Worm (Caenorhabditis elegans) whole organism, midembryonic: ENCODE results near the gene frm-3.

Experiments used
- T22C8.4 ChIP-seq: fragments of 200-800 bp; sonication (Bioruptor generic); IDR thresholded peaks from 2 replicates; pipeline ENCODE4 v1.3.6; 2022; ENCODE audit warnings: missing genetic modification characterization, missing compliant biosample characterization
- cog-1 ChIP-seq: sonication (generic microtip); optimal IDR thresholded peaks from 2 replicates; lab custom pipeline; 2016; ENCODE audit warnings: missing genetic modification characterization, missing compliant biosample characterization
- flt-1 ChIP-seq: fragments of 200-800 bp; sonication (Bioruptor generic); IDR thresholded peaks from 2 replicates; pipeline ENCODE4 v1.3.6; 2022; ENCODE audit warnings: missing genetic modification characterization, missing compliant biosample characterization
- klf-2 ChIP-seq: fragments of 200-800 bp; sonication (Bioruptor generic); conservative IDR thresholded peaks from 2 replicates; pipeline ENCODE4 v1.3.6; 2022; ENCODE audit warnings: missing genetic modification reagents, missing genetic modification characterization, missing compliant biosample characterization
- med-1 ChIP-seq: sonication (generic microtip); optimal IDR thresholded peaks from 2 replicates; lab custom pipeline; 2017; ENCODE audit warnings: missing genetic modification characterization, mild to moderate bottlenecking, missing compliant biosample characterization, antibody characterized with exemption, missing genetic modification reagents; ENCODE audit not compliant: insufficient read depth
- ref-1 ChIP-seq: fragments of 200-800 bp; sonication (Bioruptor generic); conservative IDR thresholded peaks from 2 replicates; pipeline ENCODE4 v1.3.6; 2022; ENCODE audit warnings: missing genetic modification reagents, missing genetic modification characterization, missing compliant biosample characterization
- tab-1 ChIP-seq: fragments of 200-800 bp; sonication (Bioruptor generic); IDR thresholded peaks from 2 replicates; pipeline ENCODE4 v1.3.6; 2022; ENCODE audit warnings: missing genetic modification characterization, missing compliant biosample characterization
- ztf-23 ChIP-seq: fragments of 200-800 bp; sonication (Bioruptor generic); IDR thresholded peaks from 2 replicates; pipeline ENCODE4 v1.3.6; 2022; ENCODE audit warnings: missing genetic modification reagents, missing genetic modification characterization, missing compliant biosample characterization
- ztf-29 ChIP-seq: fragments of 200-800 bp; sonication (Bioruptor generic); IDR thresholded peaks from 2 replicates; pipeline ENCODE4 v1.3.6; 2022; ENCODE audit warnings: missing genetic modification reagents, missing genetic modification characterization, missing compliant biosample characterization

frm-3 gene

DNA sequence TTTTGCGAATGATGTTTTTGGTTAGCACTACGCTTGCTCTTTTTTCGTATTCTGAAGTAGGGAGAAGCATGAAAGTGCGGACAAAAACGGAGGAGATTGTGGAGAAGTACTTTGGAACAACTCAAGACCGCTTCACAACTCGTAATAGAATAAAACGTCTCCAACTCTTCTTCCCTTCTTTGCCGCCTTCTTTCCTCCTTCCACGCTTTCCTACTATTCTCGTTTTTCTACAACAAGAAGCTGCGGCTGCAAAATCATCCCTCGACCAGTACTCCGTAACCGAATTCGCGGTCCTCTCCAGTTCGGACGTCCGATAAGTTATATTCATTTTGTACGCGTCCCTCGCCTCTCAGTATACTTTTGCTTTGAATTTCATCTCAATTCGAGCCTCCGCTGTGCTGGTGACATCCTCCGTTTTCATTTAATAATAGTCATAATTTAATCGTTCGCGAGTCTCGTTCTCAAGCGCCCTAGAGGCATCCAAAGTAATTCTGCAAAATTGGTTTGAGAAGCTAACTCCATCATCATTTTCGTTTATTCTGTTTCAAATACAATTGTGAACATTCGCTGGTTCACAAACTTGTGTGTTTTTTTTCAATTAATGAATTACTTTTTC, 2.5 kb upstream of the frm-3 start:
- TF ChIP-seq tab-1, result no peak
- 0 out of 2 replicates have a peak, but pooled peaks have one; percentile 16 for TF ChIP-seq flt-1

DNA sequence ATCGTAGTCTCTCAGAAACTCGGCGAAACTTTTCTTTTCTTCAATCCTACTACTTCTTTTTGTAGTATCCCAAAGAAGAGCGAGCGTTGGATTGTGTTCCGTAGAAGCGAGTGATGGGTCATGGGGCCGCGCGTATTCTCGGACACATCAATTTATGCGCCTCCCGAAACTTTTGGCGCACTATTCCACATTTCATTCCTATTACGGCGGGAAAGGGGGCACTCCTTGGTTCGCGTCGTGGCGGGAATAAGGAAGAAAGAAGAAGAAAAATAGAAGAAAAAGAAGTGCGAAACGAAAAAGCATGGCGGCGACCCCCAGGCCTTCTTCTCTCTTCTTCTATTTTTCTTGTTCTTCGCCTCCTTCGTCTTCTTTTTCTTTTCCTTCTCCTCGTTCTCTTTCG, 591 bp upstream of the frm-3 start:
- no peak for TF ChIP-seq klf-2 (GFP tag; lab: Robert Waterston, UW)
- no peak for TF ChIP-seq cog-1
- TF ChIP-seq T22C8.4 (GFP tag; lab: Robert Waterston, UW), result no peak
- TF ChIP-seq ztf-29, result no peak
- TF ChIP-seq med-1 (GFP tag; lab: Kevin White, UChicago), result no peak
- TF ChIP-seq ztf-23 (GFP tag; lab: Robert Waterston, UW), result no peak
- no peak for TF ChIP-seq tab-1
- TF ChIP-seq ref-1 (GFP tag; lab: Robert Waterston, UW), result no peak
- no peak for TF ChIP-seq flt-1

DNA sequence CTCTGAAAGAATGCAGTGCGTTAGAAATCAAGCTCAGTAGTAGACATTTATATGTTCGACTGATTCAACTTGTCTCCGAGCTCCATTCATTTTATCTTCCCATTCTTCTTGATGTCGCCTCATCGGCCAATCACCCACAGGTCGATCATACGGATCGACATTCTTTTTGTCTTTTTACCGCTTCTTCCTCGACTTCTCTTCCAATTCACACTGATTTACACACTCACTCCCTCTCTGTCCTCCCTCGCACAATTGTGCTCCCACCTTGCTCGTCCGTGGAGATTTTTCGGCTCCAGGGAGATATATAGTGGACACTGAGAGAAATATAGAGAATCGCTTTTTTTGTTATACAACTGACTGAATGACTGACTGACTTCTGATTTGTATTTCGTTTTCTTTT, 1.9 kb downstream of the frm-3 start:
- TF ChIP-seq ztf-29, result no peak
- no peak for TF ChIP-seq ref-1 (GFP tag; lab: Robert Waterston, UW)
- no peak for TF ChIP-seq ztf-23 (GFP tag; lab: Robert Waterston, UW)
- TF ChIP-seq flt-1, result no peak
- no peak for TF ChIP-seq med-1 (GFP tag; lab: Kevin White, UChicago)
- TF ChIP-seq cog-1, result no peak
- no peak for TF ChIP-seq klf-2 (GFP tag; lab: Robert Waterston, UW)
- no peak for TF ChIP-seq tab-1
- TF ChIP-seq T22C8.4 (GFP tag; lab: Robert Waterston, UW), result no peak

DNA sequence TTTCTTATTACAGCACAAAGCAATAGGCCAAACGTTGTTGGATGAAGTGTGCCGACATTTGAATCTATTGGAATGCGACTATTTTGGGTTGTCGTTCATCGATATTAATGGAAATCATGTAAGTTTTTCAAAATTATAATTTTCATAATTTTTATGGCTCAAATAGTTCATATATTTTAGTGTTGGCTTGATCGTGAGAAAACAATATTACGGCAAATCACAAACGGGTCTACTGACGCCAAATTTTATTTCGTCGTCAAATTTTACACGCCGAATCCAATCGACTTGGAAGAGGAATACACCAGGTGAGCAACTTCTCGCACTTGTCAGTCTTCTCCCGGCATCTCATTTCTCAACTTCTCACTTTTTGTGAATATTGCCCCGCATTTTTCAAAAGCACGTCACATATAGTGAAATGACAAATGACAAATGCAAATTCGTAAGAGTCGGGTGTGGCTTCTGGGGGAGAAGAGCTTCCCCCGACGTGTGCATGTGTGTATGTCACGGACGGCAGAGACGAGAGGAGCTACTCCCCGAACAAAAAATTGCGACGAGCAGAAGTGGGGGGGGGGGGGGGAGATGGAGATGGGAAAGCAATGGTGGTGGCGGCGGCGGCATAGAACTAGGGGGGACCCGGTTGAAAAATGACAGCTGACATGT, 4.3 kb downstream of the frm-3 start:
- TF ChIP-seq cog-1 (no peak), tab-1 (no peak), flt-1 (0 out of 2 replicates have a peak, but pooled peaks have one; percentile 32), med-1 (GFP tag; lab: Kevin White, UChicago) (no peak), ztf-29 (no peak), ref-1 (GFP tag; lab: Robert Waterston, UW) (no peak)

DNA sequence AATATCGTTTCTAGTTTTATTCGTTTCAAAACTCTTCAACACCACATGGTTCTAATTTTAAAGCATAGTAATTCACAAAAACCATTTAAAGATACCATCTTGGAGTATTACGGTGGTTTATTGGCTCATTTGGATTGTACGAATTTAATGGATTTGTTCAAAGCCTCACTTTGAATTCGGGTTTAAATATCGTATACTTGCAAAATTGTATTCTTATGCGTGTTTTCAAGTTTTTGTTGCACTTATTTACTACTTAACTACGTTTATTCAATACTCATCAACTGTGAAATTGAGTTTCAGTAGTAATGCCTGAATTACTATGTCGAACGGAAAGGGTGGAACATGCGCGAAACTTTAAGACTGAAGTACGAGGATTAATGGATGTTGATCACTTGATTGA, 13.1 kb downstream of the frm-3 start, which contains the start of gene abts-2:
TSS of gene abts-2 (plus strand) at position 301 of the 400 bp plus-strand sequence.
- TF ChIP-seq ref-1 (GFP tag; lab: Robert Waterston, UW), result no peak
- TF ChIP-seq T22C8.4 (GFP tag; lab: Robert Waterston, UW), result no peak

DNA sequence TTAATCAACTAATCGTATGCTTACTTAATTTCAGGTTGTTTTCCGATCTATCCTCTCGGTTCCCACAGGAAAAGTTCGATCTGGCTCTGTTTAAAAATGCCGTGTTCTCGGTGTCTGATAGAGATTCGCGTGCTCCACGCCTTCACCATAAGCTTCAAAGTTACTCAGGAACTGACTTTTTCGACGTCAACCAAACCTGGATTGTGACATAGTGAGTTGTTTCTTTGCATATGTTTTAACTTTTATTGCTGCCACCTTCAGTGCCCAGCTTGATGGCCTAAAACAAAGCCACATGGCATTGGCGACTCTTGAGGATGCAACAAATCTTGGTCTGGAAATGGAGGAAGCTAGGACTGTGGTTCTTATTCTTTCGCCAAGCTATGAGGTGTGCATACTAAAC, 13.6 kb downstream of the frm-3 start:
- no peak for TF ChIP-seq ztf-23 (GFP tag; lab: Robert Waterston, UW)
- no peak for TF ChIP-seq tab-1
- TF ChIP-seq flt-1, result no peak
- TF ChIP-seq ref-1 (GFP tag; lab: Robert Waterston, UW), result no peak
- TF ChIP-seq med-1 (GFP tag; lab: Kevin White, UChicago), result no peak
- TF ChIP-seq ztf-29, result no peak
- TF ChIP-seq klf-2 (GFP tag; lab: Robert Waterston, UW), result no peak
- no peak for TF ChIP-seq T22C8.4 (GFP tag; lab: Robert Waterston, UW)
- no peak for TF ChIP-seq cog-1

- TF ChIP-seq ztf-29 (no peak), cog-1 (no peak), T22C8.4 (GFP tag; lab: Robert Waterston, UW) (no peak), ref-1 (GFP tag; lab: Robert Waterston, UW) (no peak), ztf-23 (GFP tag; lab: Robert Waterston, UW) (no peak), tab-1 (no peak), med-1 (GFP tag; lab: Kevin White, UChicago) (no peak), flt-1 (no peak), klf-2 (GFP tag; lab: Robert Waterston, UW) (no peak)
Observed at ce11 chrX:11590545-11590944, 18.2 kb downstream of the frm-3 start.

ce11 chrX:11591620-11592019, 19.3 kb downstream of the frm-3 start, which contains the start of gene F52D10.2:
TSS of gene F52D10.2 (minus strand) at chrX:11591720.
- no peak for TF ChIP-seq tab-1
- TF ChIP-seq ztf-23 (GFP tag; lab: Robert Waterston, UW), result no peak
- TF ChIP-seq klf-2 (GFP tag; lab: Robert Waterston, UW), result no peak

ce11 chrX:11592539-11592938, 20.2 kb downstream of the frm-3 start:
- TF ChIP-seq med-1 (GFP tag; lab: Kevin White, UChicago) (no peak), flt-1 (no peak)

DNA sequence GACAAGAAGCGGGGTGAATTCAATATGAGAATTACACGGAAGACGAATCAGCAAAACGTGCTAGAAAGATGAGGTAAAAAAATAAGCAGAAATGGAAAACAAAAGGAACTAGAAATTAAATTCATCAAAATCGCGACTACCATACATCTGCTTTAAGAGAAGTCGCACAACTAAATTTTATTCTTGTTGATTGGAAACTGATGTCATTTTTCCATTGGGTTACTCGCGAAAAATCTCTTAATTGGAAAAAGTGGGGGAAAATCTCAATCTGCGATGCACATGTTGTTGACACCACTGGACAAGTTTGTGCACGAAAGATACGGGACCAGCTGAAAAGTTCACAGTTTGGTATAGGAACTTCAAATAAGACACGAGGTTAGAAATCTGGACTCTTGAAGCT, 24.6 kb downstream of the frm-3 start:
- TF ChIP-seq ztf-29 (no peak), T22C8.4 (GFP tag; lab: Robert Waterston, UW) (no peak), ztf-23 (GFP tag; lab: Robert Waterston, UW) (no peak), flt-1 (no peak), cog-1 (no peak), klf-2 (GFP tag; lab: Robert Waterston, UW) (no peak), med-1 (GFP tag; lab: Kevin White, UChicago) (no peak), ref-1 (GFP tag; lab: Robert Waterston, UW) (no peak), tab-1 (no peak)

ce11 chrX:11598839-11599238, 26.5 kb downstream of the frm-3 start:
- TF ChIP-seq ztf-29, result no peak
- no peak for TF ChIP-seq klf-2 (GFP tag; lab: Robert Waterston, UW)
- no peak for TF ChIP-seq cog-1
- TF ChIP-seq T22C8.4 (GFP tag; lab: Robert Waterston, UW), result no peak
- no peak for TF ChIP-seq med-1 (GFP tag; lab: Kevin White, UChicago)
- no peak for TF ChIP-seq flt-1
- no peak for TF ChIP-seq ztf-23 (GFP tag; lab: Robert Waterston, UW)
- no peak for TF ChIP-seq ref-1 (GFP tag; lab: Robert Waterston, UW)
- TF ChIP-seq tab-1, result no peak
